Fruit fly (Drosophila melanogaster) whole organism, embryonic: ENCODE results near the gene CG6785.

Experiments used
- Aef1 ChIP-seq: fragments of 200-800 bp; sonication (Bioruptor generic); IDR thresholded peaks from 3 replicates; pipeline ENCODE4 v1.3.6; 2022; ENCODE audit warnings: missing biosample characterization, missing genetic modification characterization
- Antp ChIP-seq: fragments of 200-800 bp; sonication (Bioruptor generic); optimal IDR thresholded peaks from 3 replicates; lab custom pipeline; 2016; ENCODE audit warnings: missing biosample characterization, missing genetic modification characterization
- C15 ChIP-seq: fragments of 200-800 bp; sonication (Bioruptor generic); IDR thresholded peaks from 3 replicates; pipeline ENCODE4 v1.3.6; 2022; ENCODE audit warnings: missing biosample characterization, missing genetic modification characterization
- CG11504 ChIP-seq: fragments of 200-800 bp; sonication (Bioruptor generic); optimal IDR thresholded peaks from 3 replicates; lab custom pipeline; 2019; ENCODE audit warnings: missing biosample characterization, mild to moderate bottlenecking, missing genetic modification characterization, moderate library complexity
- CG12155 ChIP-seq: fragments of 200-800 bp; sonication (Bioruptor generic); optimal IDR thresholded peaks from 3 replicates; lab custom pipeline; 2016; ENCODE audit warnings: missing biosample characterization, missing genetic modification characterization
- CG12236 ChIP-seq: fragments of 200-800 bp; sonication (Bioruptor generic); optimal IDR thresholded peaks from 2 replicates; lab custom pipeline; 2016; ENCODE audit warnings: missing biosample characterization, missing genetic modification characterization
- CG12659 ChIP-seq: fragments of 200-800 bp; sonication (Bioruptor generic); optimal IDR thresholded peaks from 3 replicates; lab custom pipeline; 2017; ENCODE audit warnings: mild to moderate bottlenecking, missing biosample characterization, missing genetic modification reagents, missing genetic modification characterization
- CG15514 ChIP-seq: fragments of 200-800 bp; sonication (Bioruptor generic); optimal IDR thresholded peaks from 3 replicates; lab custom pipeline; 2017; ENCODE audit warnings: missing biosample characterization, missing genetic modification characterization, mild to moderate bottlenecking, moderate library complexity, missing genetic modification reagents
- CG15601 ChIP-seq: fragments of 200-800 bp; sonication (Bioruptor generic); optimal IDR thresholded peaks from 3 replicates; lab custom pipeline; 2019; ENCODE audit warnings: missing biosample characterization, mild to moderate bottlenecking, missing genetic modification characterization, moderate library complexity
- CG3065 ChIP-seq: fragments of 200-800 bp; sonication (Bioruptor generic); optimal IDR thresholded peaks from 2 replicates; lab custom pipeline; 2016; ENCODE audit warnings: missing biosample characterization, missing genetic modification characterization
- CG7357 ChIP-seq: fragments of 200-800 bp; sonication (Bioruptor generic); IDR thresholded peaks from 3 replicates; pipeline ENCODE4 v1.3.6; 2022; ENCODE audit warnings: missing biosample characterization, missing genetic modification characterization
- CG8089 ChIP-seq: fragments of 200-800 bp; sonication (Bioruptor generic); optimal IDR thresholded peaks from 3 replicates; lab custom pipeline; 2016; ENCODE audit warnings: missing biosample characterization, missing genetic modification characterization
- CG9727 ChIP-seq: fragments of 200-800 bp; sonication (Bioruptor generic); optimal IDR thresholded peaks from 3 replicates; lab custom pipeline; 2017; ENCODE audit warnings: missing biosample characterization, mild to moderate bottlenecking, missing genetic modification characterization
- CG9797 ChIP-seq: fragments of 200-800 bp; sonication (Bioruptor generic); optimal IDR thresholded peaks from 3 replicates; lab custom pipeline; 2018; ENCODE audit warnings: missing biosample characterization, mild to moderate bottlenecking, missing genetic modification characterization
- Dbx ChIP-seq: fragments of 200-800 bp; sonication (Bioruptor generic); IDR thresholded peaks from 3 replicates; pipeline ENCODE4 v1.3.6; 2022; ENCODE audit warnings: missing biosample characterization, missing genetic modification characterization
- Dip2 ChIP-seq: fragments of 200-800 bp; sonication (Bioruptor generic); IDR thresholded peaks from 2 replicates; pipeline ENCODE4 v1.3.6; 2022; ENCODE audit warnings: missing biosample characterization, missing genetic modification characterization
- Dll ChIP-seq: fragments of 200-800 bp; sonication (Bioruptor generic); IDR thresholded peaks from 4 replicates; pipeline ENCODE4 v1.3.6; 2022; ENCODE audit warnings: missing biosample characterization, missing genetic modification characterization; ENCODE audit not compliant: partially characterized antibody
- GATAe ChIP-seq: fragments of 200-800 bp; sonication (Bioruptor generic); conservative IDR thresholded peaks from 2 replicates; pipeline ENCODE4 v1.3.6; 2022; ENCODE audit warnings: missing biosample characterization, missing genetic modification characterization
- H2.0 ChIP-seq: fragments of 200-800 bp; sonication (Bioruptor generic); IDR thresholded peaks from 2 replicates; pipeline ENCODE4 v1.3.6; 2022; ENCODE audit warnings: missing biosample characterization, missing genetic modification characterization
- HLH3B ChIP-seq: fragments of 200-800 bp; sonication (Bioruptor generic); IDR thresholded peaks from 2 replicates; pipeline ENCODE4 v1.3.6; 2022; ENCODE audit warnings: missing biosample characterization, missing genetic modification characterization
- HLH54F ChIP-seq: fragments of 200-800 bp; sonication (Bioruptor generic); optimal IDR thresholded peaks from 3 replicates; lab custom pipeline; 2016; ENCODE audit warnings: missing biosample characterization, missing genetic modification characterization
- Hand ChIP-seq: fragments of 200-800 bp; sonication (Bioruptor generic); optimal IDR thresholded peaks from 2 replicates; lab custom pipeline; 2017; ENCODE audit warnings: mild to moderate bottlenecking, missing biosample characterization, missing genetic modification reagents, missing genetic modification characterization
- Hr78 ChIP-seq, 2 experiments: fragments of 200-800 bp in 1 of 2; fragments of >200 bp in 1 of 2; sonication (Bioruptor generic) in 1 of 2; optimal IDR thresholded peaks; 2 replicates each; lab custom pipeline; 2017 to 2019; ENCODE audit warnings: missing biosample characterization in 2 of 2, missing genetic modification characterization in 2 of 2, mild to moderate bottlenecking in 1 of 2, moderate library complexity in 1 of 2
- MTF-1 ChIP-seq: fragments of 200-800 bp; sonication (Bioruptor generic); optimal IDR thresholded peaks from 2 replicates; lab custom pipeline; 2018; ENCODE audit warnings: missing biosample characterization, mild to moderate bottlenecking, missing genetic modification characterization, borderline replicate concordance
- NC2β ChIP-seq: fragments of 200-800 bp; sonication (Bioruptor generic); optimal IDR thresholded peaks from 2 replicates; lab custom pipeline; 2016; ENCODE audit warnings: missing biosample characterization, missing genetic modification characterization
- PHDP ChIP-seq: fragments of 200-800 bp; sonication (Bioruptor generic); optimal IDR thresholded peaks from 3 replicates; lab custom pipeline; 2018; ENCODE audit warnings: missing biosample characterization, mild to moderate bottlenecking, missing genetic modification characterization, moderate library complexity
- Taf1 ChIP-seq: fragments of 200-800 bp; sonication (Bioruptor generic); IDR thresholded peaks from 2 replicates; pipeline ENCODE4 v1.3.6; 2022; ENCODE audit warnings: missing biosample characterization, missing genetic modification characterization
- YL-1 ChIP-seq: fragments of 200-800 bp; sonication (Bioruptor generic); optimal IDR thresholded peaks from 3 replicates; lab custom pipeline; 2017; ENCODE audit warnings: missing biosample characterization, mild to moderate bottlenecking, missing genetic modification characterization
- br ChIP-seq: fragments of >200 bp; optimal IDR thresholded peaks from 2 replicates; lab custom pipeline; 2017
- chif ChIP-seq, 2 experiments: fragments of 200-800 bp; sonication (Bioruptor generic); optimal IDR thresholded peaks; 3 replicates each; lab custom pipeline; 2016; ENCODE audit warnings: missing biosample characterization in 2 of 2, missing genetic modification characterization in 2 of 2
- chinmo ChIP-seq: fragments of 200-800 bp; sonication (Bioruptor generic); IDR thresholded peaks from 4 replicates; pipeline ENCODE4 v1.3.6; 2022; ENCODE audit warnings: missing biosample characterization, missing genetic modification characterization; ENCODE audit not compliant: partially characterized antibody
- chm ChIP-seq: fragments of 200-800 bp; sonication (Bioruptor generic); IDR thresholded peaks from 2 replicates; pipeline ENCODE4 v1.3.6; 2022; ENCODE audit warnings: missing biosample characterization, missing genetic modification characterization
- corto ChIP-seq: fragments of 200-800 bp; sonication (Bioruptor generic); optimal IDR thresholded peaks from 2 replicates; lab custom pipeline; 2016; ENCODE audit warnings: missing biosample characterization, mild to moderate bottlenecking, missing genetic modification characterization, moderate library complexity
- da ChIP-seq: fragments of 200-800 bp; sonication (Bioruptor generic); optimal IDR thresholded peaks from 2 replicates; lab custom pipeline; 2016; ENCODE audit warnings: missing biosample characterization, missing genetic modification characterization
- dmrt99B ChIP-seq: fragments of 200-800 bp; sonication (Bioruptor generic); optimal IDR thresholded peaks from 2 replicates; lab custom pipeline; 2018; ENCODE audit warnings: missing biosample characterization, mild to moderate bottlenecking, missing genetic modification characterization, moderate library complexity
- gsb-n ChIP-seq: fragments of 200-800 bp; sonication (Bioruptor generic); optimal IDR thresholded peaks from 3 replicates; lab custom pipeline; 2018; ENCODE audit warnings: missing biosample characterization, mild to moderate bottlenecking, missing genetic modification characterization
- klu ChIP-seq: fragments of 200-800 bp; sonication (Bioruptor generic); IDR thresholded peaks from 2 replicates; pipeline ENCODE4 v1.3.6; 2022; ENCODE audit warnings: missing biosample characterization, missing genetic modification characterization
- kni ChIP-seq: fragments of 200-800 bp; sonication (Bioruptor generic); optimal IDR thresholded peaks from 3 replicates; lab custom pipeline; 2017; ENCODE audit warnings: mild to moderate bottlenecking, missing biosample characterization, missing genetic modification reagents, missing genetic modification characterization
- lmd ChIP-seq: fragments of 200-800 bp; sonication (Bioruptor generic); IDR thresholded peaks from 2 replicates; pipeline ENCODE4 v1.3.6; 2022; ENCODE audit warnings: missing biosample characterization, missing genetic modification characterization
- mirr ChIP-seq: fragments of 200-800 bp; sonication (Bioruptor generic); optimal IDR thresholded peaks from 3 replicates; lab custom pipeline; 2018; ENCODE audit warnings: missing biosample characterization, mild to moderate bottlenecking, missing genetic modification characterization
- org-1 ChIP-seq: fragments of 200-800 bp; sonication (Bioruptor generic); optimal IDR thresholded peaks from 2 replicates; lab custom pipeline; 2017; ENCODE audit warnings: missing biosample characterization, missing genetic modification characterization
- pita ChIP-seq: fragments of 200-800 bp; sonication (Bioruptor generic); optimal IDR thresholded peaks from 2 replicates; lab custom pipeline; 2017; ENCODE audit warnings: missing biosample characterization, mild to moderate bottlenecking, missing genetic modification characterization
- shn ChIP-seq: fragments of 200-800 bp; sonication (Bioruptor generic); optimal IDR thresholded peaks from 3 replicates; lab custom pipeline; 2016; ENCODE audit warnings: missing biosample characterization, missing genetic modification characterization
- sna ChIP-seq: fragments of 200-800 bp; sonication (Bioruptor generic); IDR thresholded peaks from 2 replicates; pipeline ENCODE4 v1.3.6; 2022; ENCODE audit warnings: missing biosample characterization, missing genetic modification characterization; ENCODE audit not compliant: partially characterized antibody
- sr ChIP-seq: fragments of 200-800 bp; sonication (Bioruptor generic); IDR thresholded peaks from 3 replicates; pipeline ENCODE4 v1.3.6; 2022; ENCODE audit warnings: missing biosample characterization, missing genetic modification characterization
- tgo ChIP-seq: fragments of 200-800 bp; sonication (Bioruptor generic); IDR thresholded peaks from 3 replicates; pipeline ENCODE4 v1.3.6; 2022; ENCODE audit warnings: missing biosample characterization, missing genetic modification characterization
- tll ChIP-seq, 2 experiments: fragments of 200-800 bp in 1 of 2; fragments of >200 bp in 1 of 2; sonication (Bioruptor generic) in 1 of 2; optimal IDR thresholded peaks; 2 replicates each; lab custom pipeline; 2017 to 2019; ENCODE audit warnings: missing biosample characterization in 2 of 2, missing genetic modification characterization in 2 of 2, mild to moderate bottlenecking in 1 of 2, moderate library complexity in 1 of 2
- trem ChIP-seq: fragments of 200-800 bp; optimal IDR thresholded peaks from 3 replicates; lab custom pipeline; 2019; ENCODE audit warnings: missing biosample characterization, mild to moderate bottlenecking, missing genetic modification characterization, moderate library complexity
- ttk ChIP-seq: fragments of 200-800 bp; sonication (Bioruptor generic); IDR thresholded peaks from 2 replicates; pipeline ENCODE4 v2.1.2; 2022; ENCODE audit warnings: missing biosample characterization, missing genetic modification characterization
- wdn ChIP-seq: fragments of 200-800 bp; sonication (Bioruptor generic); IDR thresholded peaks from 2 replicates; pipeline ENCODE4 v1.3.6; 2022; ENCODE audit warnings: missing biosample characterization, missing genetic modification characterization

CG6785 gene

dm6 chr2L:12010100-12010876 is 34.7 kb downstream of the CG6785 start (continued):
- TF ChIP-seq dmrt99B (tag; lab: Kevin White, UChicago) (peak; percentile 55), shn (GFP tag; lab: Kevin White, UChicago) (no peak), klu (GFP tag; lab: Robert Waterston, UW) (no peak), CG12155 (peak; percentile 82), CG7357 (GFP tag; lab: Robert Waterston, UW) (no peak), kni (GFP tag; lab: Kevin White, UChicago) (peak; percentile 100), tll (GFP tag; optimal IDR thresholded peaks at IDR 0.05; lab: Kevin White, UChicago) (peak in 1 of 2 experiments; percentile 37), da (GFP tag; lab: Kevin White, UChicago) (no peak), CG9727 (GFP tag; lab: Kevin White, UChicago) (peak; percentile 69), CG11504 (tag; lab: Kevin White, UChicago) (peak; percentile 99), C15 (GFP tag; lab: Robert Waterston, UW) (no peak), Aef1 (GFP tag; lab: Robert Waterston, UW) (no peak), trem (tag; lab: Kevin White, UChicago) (peak; percentile 15), CG3065 (GFP tag; lab: Kevin White, UChicago) (no peak), YL-1 (GFP tag; lab: Kevin White, UChicago) (no peak), MTF-1 (peak; percentile 58), sr (GFP tag; lab: Robert Waterston, UW) (no peak), org-1 (no peak), sna (GFP tag; lab: Robert Waterston, UW) (no peak), CG12236 (no peak), NC2β (no peak), HLH3B (GFP tag; lab: Robert Waterston, UW) (no peak), chinmo (no peak), CG15601 (peak; percentile 100), tgo (GFP tag; lab: Robert Waterston, UW) (no peak), H2.0 (GFP tag; lab: Robert Waterston, UW) (no peak), PHDP (tag; lab: Kevin White, UChicago) (no peak), chif (GFP tag; optimal IDR thresholded peaks at IDR 0.05; lab: Kevin White, UChicago) (no peak), CG8089 (GFP tag; lab: Kevin White, UChicago) (no peak), wdn (no peak), Taf1 (no peak), Dll (GFP tag; lab: Robert Waterston, UW) (no peak), ttk (GFP tag; lab: Robert Waterston, UW) (no peak), CG15514 (GFP tag; lab: Kevin White, UChicago) (no peak), pita (GFP tag; lab: Kevin White, UChicago) (no peak), lmd (GFP tag; lab: Robert Waterston, UW) (no peak), br (no peak), gsb-n (tag; lab: Kevin White, UChicago) (peak; percentile 63), mirr (GFP tag; lab: Kevin White, UChicago) (peak; percentile 73), Hr78 (GFP tag; optimal IDR thresholded peaks at IDR 0.05; lab: Kevin White, UChicago) (peak in 1 of 2 experiments; percentile 58), Antp (GFP tag; lab: Kevin White, UChicago) (no peak), CG9797 (no peak), CG12659 (no peak), Dip2 (no peak), chm (GFP tag; lab: Robert Waterston, UW) (no peak), Dbx (no peak), GATAe (no peak), Hand (GFP tag; lab: Kevin White, UChicago) (peak; percentile 17), corto (GFP tag; lab: Kevin White, UChicago) (no peak), HLH54F (GFP tag; lab: Kevin White, UChicago) (no peak)
